Fruit fly (Drosophila melanogaster) whole organism, prepupa: Measurements from ENCODE around the gene PolD1.

Source experiments
- CG11762 ChIP-seq: fragments of 200-800 bp; sonication (Bioruptor generic); optimal IDR thresholded peaks from 3 replicates; lab custom pipeline; 2016; ENCODE audit warnings: missing biosample characterization, missing genetic modification characterization; ENCODE audit not compliant: insufficient read depth
- CG1621 ChIP-seq: fragments of 200-800 bp; sonication (Bioruptor generic); optimal IDR thresholded peaks from 3 replicates; lab custom pipeline; 2018; ENCODE audit warnings: missing biosample characterization, mild to moderate bottlenecking, missing genetic modification characterization
- CG3032 ChIP-seq: fragments of 200-800 bp; optimal IDR thresholded peaks from 2 replicates; lab custom pipeline; 2019; ENCODE audit warnings: missing biosample characterization, mild to moderate bottlenecking, missing genetic modification characterization, moderate library complexity
- CG31627 ChIP-seq: fragments of 200-800 bp; sonication (Bioruptor generic); optimal IDR thresholded peaks from 3 replicates; lab custom pipeline; 2016; ENCODE audit warnings: missing biosample characterization, missing genetic modification characterization
- CG32006 ChIP-seq: fragments of 200-800 bp; sonication (Bioruptor generic); optimal IDR thresholded peaks from 3 replicates; lab custom pipeline; 2017; ENCODE audit warnings: missing biosample characterization, mild to moderate bottlenecking, missing genetic modification characterization
- CG34406 ChIP-seq: fragments of 200-800 bp; sonication (Bioruptor generic); optimal IDR thresholded peaks from 3 replicates; lab custom pipeline; 2016; ENCODE audit warnings: missing biosample characterization, missing genetic modification characterization
- CG3919 ChIP-seq: fragments of 200-800 bp; sonication (Bioruptor generic); optimal IDR thresholded peaks from 3 replicates; lab custom pipeline; 2016; ENCODE audit warnings: missing biosample characterization, missing genetic modification characterization
- CG7368 ChIP-seq: fragments of 200-800 bp; sonication (Bioruptor generic); optimal IDR thresholded peaks from 3 replicates; lab custom pipeline; 2016; ENCODE audit warnings: missing biosample characterization, missing genetic modification characterization
- Hr4 ChIP-seq: fragments of 200-800 bp; sonication (Bioruptor generic); optimal IDR thresholded peaks from 3 replicates; lab custom pipeline; 2016; ENCODE audit warnings: missing biosample characterization, missing genetic modification characterization
- OdsH ChIP-seq: fragments of 200-800 bp; sonication (Bioruptor generic); optimal IDR thresholded peaks from 3 replicates; lab custom pipeline; 2016; ENCODE audit warnings: missing biosample characterization, missing genetic modification characterization
- achi ChIP-seq: fragments of 200-800 bp; sonication (Bioruptor generic); optimal IDR thresholded peaks from 3 replicates; lab custom pipeline; 2016; ENCODE audit warnings: missing biosample characterization, missing genetic modification characterization
- dsx ChIP-seq: fragments of 200-800 bp; optimal IDR thresholded peaks from 3 replicates; lab custom pipeline; 2019; ENCODE audit warnings: missing biosample characterization, mild to moderate bottlenecking, missing genetic modification characterization, moderate library complexity; ENCODE audit not compliant: poor library complexity, severe bottlenecking

- TF ChIP-seq CG7368 (GFP tag; lab: Kevin White, UChicago) (no peak), achi (GFP tag; lab: Kevin White, UChicago) (no peak), CG31627 (GFP tag; lab: Kevin White, UChicago) (no peak), OdsH (no peak), CG32006 (GFP tag; lab: Kevin White, UChicago) (no peak), dsx (GFP tag; lab: Kevin White, UChicago) (no peak), CG11762 (GFP tag; lab: Kevin White, UChicago) (no peak), CG3919 (GFP tag; lab: Kevin White, UChicago) (no peak), CG3032 (tag; lab: Kevin White, UChicago) (no peak), CG34406 (no peak), CG1621 (tag; lab: Kevin White, UChicago) (no peak), Hr4 (no peak)
Measured at dm6 chr3L:16012315-16012950, 24.8 kb upstream of the PolD1 start.
